Worm (Caenorhabditis elegans) whole organism, L4 larva: Measurements from ENCODE around the gene Y41D4B.17.
A peak's percentile ranks its signal among the peaks of the same experiment; 100 is the strongest.

Source experiments
- D1046.2 ChIP-seq: fragments of 200-800 bp; sonication (Bioruptor generic); IDR thresholded peaks from 2 replicates; pipeline ENCODE4 v1.3.6; 2022; ENCODE audit warnings: missing genetic modification characterization, missing compliant biosample characterization
- F10B5.3 ChIP-seq: sonication (generic microtip); optimal IDR thresholded peaks from 2 replicates; lab custom pipeline; 2016; ENCODE audit warnings: mild to moderate bottlenecking, missing genetic modification characterization, missing compliant biosample characterization
- R02D3.7 ChIP-seq: fragments of 150-350 bp; sonication (generic microtip); optimal IDR thresholded peaks from 3 replicates; lab custom pipeline; 2014; ENCODE audit warnings: missing biosample characterization, missing genetic modification characterization
- T20F7.1 ChIP-seq: fragments of 200-800 bp; sonication (Bioruptor generic); optimal IDR thresholded peaks from 2 replicates; lab custom pipeline; 2018; ENCODE audit warnings: mild to moderate bottlenecking, missing genetic modification characterization, missing compliant biosample characterization
- Y48G9A.11 ChIP-seq: fragments of 200-800 bp; sonication (Bioruptor generic); IDR thresholded peaks from 2 replicates; pipeline ENCODE4 v1.3.6; 2022; ENCODE audit warnings: missing genetic modification reagents, missing genetic modification characterization, missing compliant biosample characterization
- ZK337.2 ChIP-seq: fragments of 200-800 bp; sonication (Bioruptor generic); IDR thresholded peaks from 2 replicates; pipeline ENCODE4 v1.3.6; 2022; ENCODE audit warnings: missing genetic modification reagents, missing genetic modification characterization, missing compliant biosample characterization
- aha-1 ChIP-seq: fragments of 150-350 bp; peaks from one replicate; lab custom pipeline; 2014; ENCODE audit warnings: missing biosample characterization, missing genetic modification characterization
- ama-1 ChIP-seq: fragments of 150-350 bp; optimal IDR thresholded peaks from 2 replicates; lab custom pipeline; 2014; ENCODE audit warnings: inconsistent platforms, mixed read lengths
- arid-1 ChIP-seq: fragments of 200-800 bp; sonication (Bioruptor generic); conservative IDR thresholded peaks from 2 replicates; pipeline ENCODE4 v1.3.6; 2022; ENCODE audit warnings: missing genetic modification reagents, missing genetic modification characterization, missing compliant biosample characterization
- attf-4 ChIP-seq: sonication (generic microtip); optimal IDR thresholded peaks from 3 replicates; lab custom pipeline; 2017; ENCODE audit warnings: missing biosample characterization, missing genetic modification characterization
- daf-16 ChIP-seq, 3 experiments: sonication (generic microtip); optimal IDR thresholded peaks; 2 replicates each; lab custom pipeline; 2016 to 2017; ENCODE audit warnings: missing genetic modification characterization in 3 of 3, missing genetic modification reagents in 3 of 3, mild to moderate bottlenecking in 2 of 3, missing compliant biosample characterization in 2 of 3, missing biosample characterization in 1 of 3, moderate library complexity in 1 of 3
- daf-8 ChIP-seq: fragments of 200-800 bp; sonication (Bioruptor generic); IDR thresholded peaks from 2 replicates; pipeline ENCODE4 v1.3.6; 2022; ENCODE audit warnings: missing genetic modification characterization, missing compliant biosample characterization
- dmd-9 ChIP-seq: fragments of 200-800 bp; sonication (Bioruptor generic); IDR thresholded peaks from 2 replicates; pipeline ENCODE4 v1.3.6; 2022; ENCODE audit warnings: missing genetic modification reagents, missing genetic modification characterization, missing compliant biosample characterization
- duxl-1 ChIP-seq: sonication (generic microtip); optimal IDR thresholded peaks from 2 replicates; lab custom pipeline; 2016; ENCODE audit warnings: mild to moderate bottlenecking, missing genetic modification characterization, moderate library complexity, missing compliant biosample characterization; ENCODE audit not compliant: poor library complexity
- egl-27 ChIP-seq: sonication (generic microtip); optimal IDR thresholded peaks from 3 replicates; lab custom pipeline; 2017; ENCODE audit warnings: missing biosample characterization, missing genetic modification reagents, missing genetic modification characterization
- fkh-10 ChIP-seq: fragments of 150-350 bp; optimal IDR thresholded peaks from 2 replicates; lab custom pipeline; 2014; ENCODE audit warnings: missing biosample characterization, missing genetic modification reagents, missing genetic modification characterization
- hlh-11 ChIP-seq: fragments of 200-800 bp; sonication (Bioruptor generic); optimal IDR thresholded peaks from 2 replicates; lab custom pipeline; 2018; ENCODE audit warnings: mild to moderate bottlenecking, missing genetic modification characterization, missing compliant biosample characterization
- lim-7 ChIP-seq: fragments of 200-800 bp; sonication (Bioruptor generic); IDR thresholded peaks from 2 replicates; pipeline ENCODE4 v1.3.6; 2022; ENCODE audit warnings: missing genetic modification characterization, missing compliant biosample characterization
- lin-15B ChIP-seq: fragments of 150-350 bp; sonication (generic microtip); optimal IDR thresholded peaks from 3 replicates; lab custom pipeline; 2014; ENCODE audit warnings: missing biosample characterization, missing genetic modification characterization
- lin-29 ChIP-seq: fragments of 200-800 bp; sonication (Bioruptor generic); IDR thresholded peaks from 2 replicates; pipeline ENCODE4 v1.3.6; 2022; ENCODE audit warnings: missing genetic modification reagents, missing genetic modification characterization, missing compliant biosample characterization
- lin-39 ChIP-seq: fragments of 150-350 bp; optimal IDR thresholded peaks from 2 replicates; lab custom pipeline; 2014; ENCODE audit warnings: missing biosample characterization, missing genetic modification reagents, missing genetic modification characterization
- madf-5 ChIP-seq, 2 experiments: fragments of 200-800 bp; sonication (Bioruptor generic); IDR thresholded peaks; 2 replicates each; pipeline ENCODE4 v1.3.6; 2022; ENCODE audit warnings: missing compliant biosample characterization in 2 of 2, missing genetic modification characterization in 2 of 2
- madf-9 ChIP-seq: fragments of 200-800 bp; sonication (Bioruptor generic); conservative IDR thresholded peaks from 2 replicates; pipeline ENCODE4 v1.3.6; 2022; ENCODE audit warnings: missing genetic modification reagents, missing genetic modification characterization, missing compliant biosample characterization
- mes-2 ChIP-seq: sonication (generic microtip); optimal IDR thresholded peaks from 2 replicates; lab custom pipeline; 2016; ENCODE audit warnings: missing genotype, mild to moderate bottlenecking, missing genetic modification characterization, missing compliant biosample characterization; ENCODE audit not compliant: poor library complexity, severe bottlenecking
- mxl-2 ChIP-seq: fragments of 200-800 bp; sonication (Bioruptor generic); conservative IDR thresholded peaks from 2 replicates; pipeline ENCODE4 v1.3.6; 2022; ENCODE audit warnings: missing genetic modification reagents, missing genetic modification characterization, missing compliant biosample characterization
- nhr-102 ChIP-seq: sonication (generic microtip); optimal IDR thresholded peaks from 2 replicates; lab custom pipeline; 2016; ENCODE audit warnings: mild to moderate bottlenecking, missing genetic modification characterization, moderate library complexity, missing compliant biosample characterization
- nhr-11 ChIP-seq: fragments of 150-350 bp; optimal IDR thresholded peaks from 2 replicates; lab custom pipeline; 2014; ENCODE audit warnings: missing biosample characterization, missing genetic modification characterization
- nhr-28 ChIP-seq: fragments of 150-350 bp; optimal IDR thresholded peaks from 2 replicates; lab custom pipeline; 2014; ENCODE audit warnings: missing biosample characterization, missing genetic modification characterization
- nhr-6 ChIP-seq: fragments of 150-350 bp; optimal IDR thresholded peaks from 2 replicates; lab custom pipeline; 2014; ENCODE audit warnings: missing biosample characterization, missing genetic modification characterization
- php-3 ChIP-seq: fragments of 200-800 bp; sonication (Bioruptor generic); IDR thresholded peaks from 2 replicates; pipeline ENCODE4 v1.3.6; 2022; ENCODE audit warnings: missing genetic modification reagents, missing genetic modification characterization, missing compliant biosample characterization
- saeg-2 ChIP-seq: fragments of 200-800 bp; sonication (Bioruptor generic); IDR thresholded peaks from 2 replicates; pipeline ENCODE4 v1.3.6; 2022; ENCODE audit warnings: missing genetic modification reagents, missing genetic modification characterization, missing compliant biosample characterization
- sdz-12 ChIP-seq: fragments of 200-800 bp; sonication (Bioruptor generic); optimal IDR thresholded peaks from 2 replicates; lab custom pipeline; 2018; ENCODE audit warnings: mild to moderate bottlenecking, missing genetic modification characterization, missing compliant biosample characterization
- set-16 ChIP-seq: fragments of 200-800 bp; sonication (Bioruptor generic); IDR thresholded peaks from 2 replicates; pipeline ENCODE4 v1.3.6; 2022; ENCODE audit warnings: missing genetic modification reagents, missing genetic modification characterization, missing compliant biosample characterization
- snpc-1.2 ChIP-seq: fragments of 200-800 bp; sonication (Bioruptor generic); IDR thresholded peaks from 2 replicates; pipeline ENCODE4 v1.3.6; 2022; ENCODE audit warnings: missing genetic modification reagents, missing genetic modification characterization, missing compliant biosample characterization
- tag-97 ChIP-seq: fragments of 200-800 bp; sonication (Bioruptor generic); IDR thresholded peaks from 2 replicates; pipeline ENCODE4 v1.3.6; 2022; ENCODE audit warnings: missing genetic modification characterization, missing compliant biosample characterization
- unc-39 ChIP-seq: sonication (generic microtip); optimal IDR thresholded peaks from 2 replicates; lab custom pipeline; 2017; ENCODE audit warnings: missing biosample characterization, missing genetic modification characterization
- zfp-2 ChIP-seq: sonication (generic microtip); optimal IDR thresholded peaks from 2 replicates; lab custom pipeline; 2016; ENCODE audit warnings: mild to moderate bottlenecking, missing genetic modification characterization, missing compliant biosample characterization
- ztf-11 ChIP-seq: fragments of 150-350 bp; optimal IDR thresholded peaks from 2 replicates; lab custom pipeline; 2014; ENCODE audit warnings: missing biosample characterization, missing genetic modification characterization
- ztf-7 ChIP-seq: fragments of 150-350 bp; optimal IDR thresholded peaks from 2 replicates; lab custom pipeline; 2014; ENCODE audit warnings: missing biosample characterization, missing genetic modification characterization

The Y41D4B.17 gene

ce11 chrIV:1595802-1596201 lies 35.9 kb downstream of the Y41D4B.17 start, which contains the start of gene npp-8 (continued):
- TF ChIP-seq R02D3.7 (tag; lab: Kevin White, UChicago) (no peak), set-16 (0 out of 2 replicates have a peak, but pooled peaks have one; percentile 26), madf-9 (peak; percentile 78), unc-39 (tag; lab: Kevin White, UChicago) (no peak), nhr-28 (tag; lab: Kevin White, UChicago) (peak; percentile 62), php-3 (GFP tag; lab: Robert Waterston, UW) (peak; percentile 59), D1046.2 (peak; percentile 90), nhr-11 (tag; lab: Kevin White, UChicago) (peak; percentile 59), nhr-102 (peak; percentile 88), daf-16 (GFP tag; optimal IDR thresholded peaks at IDR 0.05; lab: Kevin White, UChicago) (peak; percentile 10 to 63), daf-16 (tag; optimal IDR thresholded peaks at IDR 0.05; lab: Kevin White, UChicago) (peak; percentile 45), fkh-10 (GFP tag; lab: Kevin White, UChicago) (peak; percentile 71), ZK337.2 (0 out of 2 replicates have a peak, but pooled peaks have one; percentile 32), arid-1 (GFP tag; lab: Robert Waterston, UW) (peak; percentile 90), madf-5 (GFP tag; IDR thresholded peaks at IDR 0.05; lab: Robert Waterston, UW) (peak in 1 of 2 experiments; percentile 48; a peak in 1 of 4 replicates), duxl-1 (tag; lab: Kevin White, UChicago) (peak; percentile 88), daf-8 (no peak), zfp-2 (tag; lab: Kevin White, UChicago) (peak; percentile 33), sdz-12 (GFP tag; lab: Kevin White, UChicago) (no peak), saeg-2 (GFP tag; lab: Robert Waterston, UW) (0 out of 2 replicates have a peak, but pooled peaks have one; percentile 67), aha-1 (tag; lab: Kevin White, UChicago) (peak; percentile 56), mxl-2 (GFP tag; lab: Robert Waterston, UW) (0 out of 2 replicates have a peak, but pooled peaks have one; percentile 48), ztf-11 (tag; lab: Kevin White, UChicago) (no peak), ama-1 (lab: Kevin White, UChicago) (peak; percentile 62), lin-15B (tag; lab: Kevin White, UChicago) (peak; percentile 43), attf-4 (tag; lab: Kevin White, UChicago) (no peak), lim-7 (no peak), ztf-7 (tag; lab: Kevin White, UChicago) (peak; percentile 73), nhr-6 (peak; percentile 56)

- TF ChIP-seq F10B5.3 (no peak), egl-27 (no peak), mes-2 (no peak), T20F7.1 (GFP tag; lab: Kevin White, UChicago) (no peak), snpc-1.2 (GFP tag; lab: Robert Waterston, UW) (no peak), dmd-9 (GFP tag; lab: Robert Waterston, UW) (no peak), tag-97 (GFP tag; lab: Robert Waterston, UW) (no peak), zfp-2 (tag; lab: Kevin White, UChicago) (no peak), Y48G9A.11 (GFP tag; lab: Robert Waterston, UW) (no peak), sdz-12 (GFP tag; lab: Kevin White, UChicago) (no peak), hlh-11 (tag; lab: Kevin White, UChicago) (no peak), lin-39 (tag; lab: Kevin White, UChicago) (no peak), nhr-6 (no peak), aha-1 (tag; lab: Kevin White, UChicago) (no peak), lin-29 (GFP tag; lab: Robert Waterston, UW) (no peak), nhr-28 (tag; lab: Kevin White, UChicago) (no peak), daf-8 (no peak)
Observed at ce11 chrIV:1597018-1597417, 37.1 kb downstream of the Y41D4B.17 start, which contains the start of gene ced-2. Gene ced-2 (plus strand): TSS chrIV:1597318.
